Fruit fly (Drosophila melanogaster) whole organism: Measurements from ENCODE around the gene lectin-24A.

Source experiments
- pan ChIP-seq: fragments of >200 bp; optimal IDR thresholded peaks from 2 replicates; lab custom pipeline; 2017
- psq ChIP-seq: fragments of >200 bp; optimal IDR thresholded peaks from 2 replicates; lab custom pipeline; 2017

dm6 chr2L:3697772-3698171 lies 19.8 kb downstream of the lectin-24A start, which contains the start of gene CG3604:
- TF ChIP-seq psq (lab: Kevin White, UChicago), result no peak
- no peak for TF ChIP-seq pan (lab: Kevin White, UChicago)
